1 fruit fly cellular context compared by ENCODE assay signal in the genomic region with DNA sequence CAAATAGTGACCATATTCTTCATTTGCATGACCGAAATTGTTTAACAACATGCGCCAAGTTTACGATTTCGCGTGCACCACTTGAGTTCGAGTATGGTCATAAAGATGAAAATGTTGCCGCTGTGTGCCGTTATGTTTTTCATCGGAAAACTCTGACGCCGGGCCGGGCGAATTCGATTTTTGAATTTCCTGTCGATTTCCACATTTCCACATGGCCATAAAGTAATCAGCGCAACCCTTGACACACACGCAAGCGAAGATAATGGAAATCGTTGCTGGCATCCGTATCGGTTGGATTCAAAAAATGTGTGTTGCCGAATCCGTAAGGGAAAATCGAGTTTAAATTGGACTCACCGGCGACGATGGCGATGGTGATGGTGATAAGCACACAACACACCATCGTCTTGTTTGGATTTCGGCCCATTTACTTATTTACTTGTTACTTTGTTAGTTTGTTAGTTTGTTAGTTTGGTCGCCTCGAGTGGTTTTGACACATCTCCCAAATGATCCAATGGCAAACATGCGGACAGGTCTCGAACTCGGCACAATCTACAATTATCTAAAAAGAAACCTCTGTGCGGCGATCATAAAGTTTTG.
TF ChIP-seq lines count a peak whose summit lies in the region.

No protein-coding gene starts in this region.

TF ChIP-seq in whole organism, embryonic, 481 proteins besides CTCF, POLR2A, EP300 and RAD21 (continued from another document):
- TF ChIP-seq nmo (GFP tag; optimal IDR thresholded peaks at IDR 0.05; lab: Kevin White, UChicago) (no peak), Dek (tag; optimal IDR thresholded peaks at IDR 0.05; lab: Kevin White, UChicago) (no peak), odd (GFP tag; optimal IDR thresholded peaks at IDR 0.05; lab: Kevin White, UChicago) (peak; percentile 59), gem (tag; optimal IDR thresholded peaks at IDR 0.05; lab: Kevin White, UChicago) (peak; percentile 60), fd64A (GFP tag; optimal IDR thresholded peaks at IDR 0.05; lab: Kevin White, UChicago) (peak; percentile 72), CG8290 (GFP tag; optimal IDR thresholded peaks at IDR 0.05; lab: Kevin White, UChicago) (peak; percentile 4), CG8290 (tag; optimal IDR thresholded peaks at IDR 0.05; lab: Kevin White, UChicago) (peak; percentile 66 to 73)
